Worm (Caenorhabditis elegans) whole organism, young adult: ENCODE data around the gene cwp-3.

Experiments used
- B0261.1 ChIP-seq: sonication (generic microtip); optimal IDR thresholded peaks from 2 replicates; lab custom pipeline; 2016; ENCODE audit warnings: mild to moderate bottlenecking, missing genetic modification characterization, moderate library complexity, missing compliant biosample characterization
- F10E7.11 ChIP-seq: sonication (generic microtip); optimal IDR thresholded peaks from 2 replicates; lab custom pipeline; 2017; ENCODE audit warnings: mild to moderate bottlenecking, missing genetic modification characterization, moderate library complexity, missing compliant biosample characterization
- F52B5.7 ChIP-seq: sonication (generic microtip); optimal IDR thresholded peaks from 2 replicates; lab custom pipeline; 2016; ENCODE audit warnings: mild to moderate bottlenecking, missing genetic modification characterization, missing compliant biosample characterization
- F57A8.1 ChIP-seq: fragments of 200-800 bp; sonication (Bioruptor generic); optimal IDR thresholded peaks from 2 replicates; lab custom pipeline; 2018; ENCODE audit warnings: mild to moderate bottlenecking, missing genetic modification characterization, moderate library complexity, missing compliant biosample characterization
- K12H6.12 ChIP-seq: fragments of 200-800 bp; sonication (Bioruptor generic); optimal IDR thresholded peaks from 2 replicates; lab custom pipeline; 2018; ENCODE audit warnings: mild to moderate bottlenecking, missing genetic modification characterization, missing compliant biosample characterization
- T26A5.8 ChIP-seq: sonication (generic microtip); optimal IDR thresholded peaks from 2 replicates; lab custom pipeline; 2016; ENCODE audit warnings: missing genetic modification characterization, missing compliant biosample characterization
- Y53F4B.3 ChIP-seq: fragments of 200-800 bp; sonication (Bioruptor generic); IDR thresholded peaks from 2 replicates; pipeline ENCODE4 v1.3.6; 2022; ENCODE audit warnings: missing genetic modification reagents, missing genetic modification characterization, missing compliant biosample characterization
- Y67H2A.10 ChIP-seq: fragments of 200-800 bp; sonication (Bioruptor generic); conservative IDR thresholded peaks from 2 replicates; pipeline ENCODE4 v1.3.6; 2022; ENCODE audit warnings: missing genetic modification reagents, missing genetic modification characterization, missing compliant biosample characterization
- ZK185.1 ChIP-seq: sonication (generic microtip); optimal IDR thresholded peaks from 2 replicates; lab custom pipeline; 2016; ENCODE audit warnings: mild to moderate bottlenecking, missing genetic modification characterization, missing compliant biosample characterization; ENCODE audit not compliant: poor library complexity, severe bottlenecking
- ama-1 ChIP-seq, 3 experiments: fragments of 150-350 bp in 1 of 3; sonication (generic microtip) in 2 of 3; optimal IDR thresholded peaks; 2 replicates each; lab custom pipeline; 2014 to 2018; ENCODE audit warnings: missing biosample characterization in 2 of 3, missing genetic modification characterization in 2 of 3, missing genetic modification reagents in 2 of 3
- athp-1 ChIP-seq: sonication (generic microtip); optimal IDR thresholded peaks from 2 replicates; lab custom pipeline; 2017; ENCODE audit warnings: mild to moderate bottlenecking, missing genetic modification characterization, missing compliant biosample characterization
- bed-1 ChIP-seq: fragments of 200-800 bp; sonication (Bioruptor generic); IDR thresholded peaks from 2 replicates; pipeline ENCODE4 v1.3.6; 2022; ENCODE audit warnings: missing genetic modification reagents, missing genetic modification characterization, missing compliant biosample characterization
- bed-2 ChIP-seq: fragments of 200-800 bp; sonication (Bioruptor generic); IDR thresholded peaks from 2 replicates; pipeline ENCODE4 v1.3.6; 2022; ENCODE audit warnings: missing genetic modification reagents, missing genetic modification characterization, missing compliant biosample characterization
- ccch-3 ChIP-seq: fragments of 200-800 bp; sonication (Bioruptor generic); optimal IDR thresholded peaks from 2 replicates; lab custom pipeline; 2018; ENCODE audit warnings: mild to moderate bottlenecking, missing genetic modification characterization, missing compliant biosample characterization
- cebp-1 ChIP-seq, 2 experiments: fragments of 200-800 bp in 1 of 2; sonication (Bioruptor generic) in 1 of 2; sonication (generic microtip) in 1 of 2; IDR thresholded peaks in 1 of 2; optimal IDR thresholded peaks in 1 of 2; 2 replicates each; pipeline versions ENCODE4 v1.3.6 to Lab custom; 2017 to 2022; ENCODE audit warnings: missing compliant biosample characterization in 2 of 2, missing genetic modification characterization in 2 of 2, mild to moderate bottlenecking in 1 of 2, missing genetic modification reagents in 1 of 2, moderate library complexity in 1 of 2
- ceh-27 ChIP-seq: fragments of 200-800 bp; sonication (Bioruptor generic); optimal IDR thresholded peaks from 2 replicates; lab custom pipeline; 2018; ENCODE audit warnings: mild to moderate bottlenecking, missing genetic modification characterization, moderate library complexity, missing compliant biosample characterization
- chd-7 ChIP-seq: sonication (generic microtip); optimal IDR thresholded peaks from 2 replicates; lab custom pipeline; 2016; ENCODE audit warnings: mild to moderate bottlenecking, missing genetic modification characterization, moderate library complexity, missing compliant biosample characterization
- efl-1 ChIP-seq: fragments of 150-350 bp; optimal IDR thresholded peaks from 2 replicates; lab custom pipeline; 2014; ENCODE audit warnings: missing biosample characterization, missing genetic modification reagents, missing genetic modification characterization
- egl-18 ChIP-seq: fragments of 200-800 bp; sonication (Bioruptor generic); IDR thresholded peaks from 2 replicates; pipeline ENCODE4 v1.3.6; 2022; ENCODE audit warnings: missing genetic modification reagents, missing genetic modification characterization, missing compliant biosample characterization
- egrh-3 ChIP-seq: fragments of 200-800 bp; sonication (Bioruptor generic); IDR thresholded peaks from 2 replicates; pipeline ENCODE4 v1.3.6; 2022; ENCODE audit warnings: missing genetic modification reagents, missing genetic modification characterization, missing compliant biosample characterization
- gei-17 ChIP-seq: fragments of 200-800 bp; sonication (Bioruptor generic); optimal IDR thresholded peaks from 2 replicates; lab custom pipeline; 2018; ENCODE audit warnings: mild to moderate bottlenecking, missing genetic modification characterization, missing compliant biosample characterization
- hrde-1 ChIP-seq: sonication (generic microtip); optimal IDR thresholded peaks from 2 replicates; lab custom pipeline; 2016; ENCODE audit warnings: missing genetic modification characterization, mild to moderate bottlenecking, missing compliant biosample characterization, moderate library complexity, missing genotype, missing genetic modification reagents, borderline replicate concordance
- hsf-1 ChIP-seq: fragments of 200-800 bp; sonication (Bioruptor generic); IDR thresholded peaks from 2 replicates; pipeline ENCODE4 v1.3.6; 2022; ENCODE audit warnings: missing genetic modification reagents, missing genetic modification characterization, missing compliant biosample characterization
- let-526 ChIP-seq: fragments of 200-800 bp; sonication (Bioruptor generic); IDR thresholded peaks from 2 replicates; pipeline ENCODE4 v1.3.6; 2022; ENCODE audit warnings: missing genetic modification reagents, missing genetic modification characterization, missing compliant biosample characterization
- lin-26 ChIP-seq: fragments of 200-800 bp; sonication (Bioruptor generic); IDR thresholded peaks from 2 replicates; pipeline ENCODE4 v1.3.6; 2022; ENCODE audit warnings: missing genetic modification reagents, missing genetic modification characterization, missing compliant biosample characterization
- lin-35 ChIP-seq, 3 experiments: fragments of 150-350 bp in 2 of 3; sonication (generic microtip) in 1 of 3; optimal IDR thresholded peaks; 2 replicates each; lab custom pipeline; 2014 to 2018; ENCODE audit warnings: missing biosample characterization in 3 of 3, missing genetic modification characterization in 3 of 3, missing genetic modification reagents in 3 of 3
- madf-6 ChIP-seq: fragments of 200-800 bp; sonication (Bioruptor generic); IDR thresholded peaks from 2 replicates; pipeline ENCODE4 v1.3.6; 2022; ENCODE audit warnings: missing genetic modification reagents, missing genetic modification characterization, missing compliant biosample characterization
- pbrm-1 ChIP-seq: fragments of 200-800 bp; sonication (Bioruptor generic); IDR thresholded peaks from 2 replicates; pipeline ENCODE4 v1.3.6; 2022; ENCODE audit warnings: missing genetic modification reagents, missing genetic modification characterization, missing compliant biosample characterization
- snpc-1.1 ChIP-seq: sonication (generic microtip); optimal IDR thresholded peaks from 2 replicates; lab custom pipeline; 2017; ENCODE audit warnings: missing genetic modification characterization, mild to moderate bottlenecking, missing compliant biosample characterization, antibody characterized with exemption, moderate library complexity, missing genotype, missing genetic modification reagents; ENCODE audit not compliant: insufficient read depth
- somi-1 ChIP-seq: fragments of 200-800 bp; sonication (Bioruptor generic); optimal IDR thresholded peaks from 2 replicates; lab custom pipeline; 2018; ENCODE audit warnings: mild to moderate bottlenecking, missing genetic modification characterization, missing compliant biosample characterization
- sptf-2 ChIP-seq: fragments of 200-800 bp; sonication (Bioruptor generic); optimal IDR thresholded peaks from 2 replicates; lab custom pipeline; 2018; ENCODE audit warnings: mild to moderate bottlenecking, missing genetic modification characterization, missing compliant biosample characterization
- tbx-9 ChIP-seq: sonication (generic microtip); optimal IDR thresholded peaks from 2 replicates; lab custom pipeline; 2016; ENCODE audit warnings: borderline replicate concordance, missing genetic modification characterization, inconsistent platforms, missing compliant biosample characterization
- ztf-18 ChIP-seq: sonication (generic microtip); optimal IDR thresholded peaks from 2 replicates; lab custom pipeline; 2016; ENCODE audit warnings: missing genotype, mild to moderate bottlenecking, missing genetic modification characterization, missing compliant biosample characterization
- ztf-25 ChIP-seq: fragments of 200-800 bp; sonication (Bioruptor generic); IDR thresholded peaks from 2 replicates; pipeline ENCODE4 v1.3.6; 2022; ENCODE audit warnings: missing genetic modification reagents, missing genetic modification characterization, missing compliant biosample characterization
- ztf-28 ChIP-seq: fragments of 200-800 bp; sonication (Bioruptor generic); IDR thresholded peaks from 2 replicates; pipeline ENCODE4 v1.3.6; 2022; ENCODE audit warnings: missing genetic modification reagents, missing genetic modification characterization, missing compliant biosample characterization
- ztf-6 ChIP-seq: fragments of 200-800 bp; sonication (Bioruptor generic); IDR thresholded peaks from 2 replicates; pipeline ENCODE4 v1.3.6; 2022; ENCODE audit warnings: missing genetic modification reagents, missing genetic modification characterization, missing compliant biosample characterization

Gene cwp-3

DNA sequence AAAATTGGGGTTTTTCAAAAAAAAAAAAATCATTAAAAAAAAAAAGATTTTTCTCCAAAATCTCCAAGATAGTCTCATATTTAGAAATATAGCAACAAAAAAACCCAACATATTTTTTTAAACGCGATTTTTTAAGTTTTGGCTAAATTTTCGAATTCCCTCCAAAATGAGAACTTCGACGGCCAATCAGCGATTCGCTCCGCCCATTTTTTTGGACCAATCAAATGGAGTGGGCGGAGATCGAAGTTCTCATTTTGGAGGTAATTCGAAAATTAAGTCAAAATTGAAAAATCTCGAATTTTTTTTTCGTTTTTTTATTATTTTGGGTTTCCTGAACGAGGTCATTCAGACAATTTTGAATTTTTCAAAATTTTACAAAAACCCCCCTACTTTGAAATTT lies 28.8 kb upstream of the cwp-3 start:
- TF ChIP-seq gei-17 (GFP tag; lab: Kevin White, UChicago) (no peak), bed-1 (GFP tag; lab: Robert Waterston, UW) (no peak), ccch-3 (GFP tag; lab: Kevin White, UChicago) (no peak), F57A8.1 (GFP tag; lab: Kevin White, UChicago) (no peak), chd-7 (tag; lab: Kevin White, UChicago) (no peak), egl-18 (no peak), F52B5.7 (no peak), Y53F4B.3 (GFP tag; lab: Robert Waterston, UW) (no peak), snpc-1.1 (tag; lab: Kevin White, UChicago) (no peak), tbx-9 (tag; lab: Kevin White, UChicago) (no peak), T26A5.8 (tag; lab: Kevin White, UChicago) (no peak), ceh-27 (GFP tag; lab: Kevin White, UChicago) (no peak), ztf-28 (GFP tag; lab: Robert Waterston, UW) (no peak), ztf-6 (GFP tag; lab: Robert Waterston, UW) (no peak)
- TF ChIP-seq, all 124 proteins: peak for 0

DNA sequence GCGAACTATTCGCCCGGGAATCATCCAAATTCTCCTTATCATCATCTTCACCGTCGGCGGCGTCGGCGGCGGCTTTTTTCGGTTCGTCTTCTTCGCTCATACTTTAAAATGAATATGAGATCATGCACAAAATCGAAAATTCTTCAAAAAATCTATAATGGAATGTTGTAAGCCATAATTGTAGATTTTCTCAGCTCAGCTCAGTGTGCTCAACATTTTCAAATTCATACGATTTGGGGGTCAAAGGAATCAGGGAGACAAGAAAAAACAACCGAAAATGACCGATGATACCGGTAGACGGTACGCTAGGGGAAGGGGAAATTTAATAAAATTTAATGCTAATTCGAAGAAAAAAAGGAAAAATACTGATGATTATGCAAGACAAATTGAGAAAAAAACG lies 24.1 kb upstream of the cwp-3 start, which contains the start of gene ccep-97:
ccep-97 (minus strand) TSS at position 101 of the 400 bp plus-strand sequence.
- no peak for TF ChIP-seq egrh-3 (GFP tag; lab: Robert Waterston, UW)
- peak; percentile 31; the same call in 1 of the 2 replicates for TF ChIP-seq madf-6 (GFP tag; lab: Robert Waterston, UW)
- TF ChIP-seq K12H6.12 (tag; lab: Kevin White, UChicago), result no peak

ce11 chrV:4820601-4821000 lies 22.0 kb upstream of the cwp-3 start:
- TF ChIP-seq lin-26, result no peak
- no peak for TF ChIP-seq bed-2 (GFP tag; lab: Robert Waterston, UW)
- TF ChIP-seq hsf-1 (GFP tag; lab: Robert Waterston, UW), result no peak
- TF ChIP-seq ama-1 (optimal IDR thresholded peaks at IDR 0.05; lab: Kevin White, UChicago), result no peak
- TF ChIP-seq ama-1 (GFP tag; optimal IDR thresholded peaks at IDR 0.05; lab: Kevin White, UChicago), result no peak
- TF ChIP-seq snpc-1.1 (tag; lab: Kevin White, UChicago), result no peak
- TF ChIP-seq efl-1 (GFP tag; lab: Kevin White, UChicago), result no peak
- no peak for TF ChIP-seq lin-35 (GFP tag; optimal IDR thresholded peaks at IDR 0.05; lab: Kevin White, UChicago)
- TF ChIP-seq F52B5.7, result no peak
- TF ChIP-seq hrde-1 (tag; lab: Kevin White, UChicago), result no peak
- TF ChIP-seq cebp-1 (GFP tag; IDR thresholded peaks at IDR 0.05; lab: Robert Waterston, UW), result peak; percentile 84
- peak; percentile 95 for TF ChIP-seq cebp-1 (tag; optimal IDR thresholded peaks at IDR 0.05; lab: Kevin White, UChicago)
- TF ChIP-seq pbrm-1 (GFP tag; lab: Robert Waterston, UW), result no peak
- TF ChIP-seq ccch-3 (GFP tag; lab: Kevin White, UChicago), result no peak
- peak; percentile 36 for TF ChIP-seq somi-1 (GFP tag; lab: Kevin White, UChicago)

DNA sequence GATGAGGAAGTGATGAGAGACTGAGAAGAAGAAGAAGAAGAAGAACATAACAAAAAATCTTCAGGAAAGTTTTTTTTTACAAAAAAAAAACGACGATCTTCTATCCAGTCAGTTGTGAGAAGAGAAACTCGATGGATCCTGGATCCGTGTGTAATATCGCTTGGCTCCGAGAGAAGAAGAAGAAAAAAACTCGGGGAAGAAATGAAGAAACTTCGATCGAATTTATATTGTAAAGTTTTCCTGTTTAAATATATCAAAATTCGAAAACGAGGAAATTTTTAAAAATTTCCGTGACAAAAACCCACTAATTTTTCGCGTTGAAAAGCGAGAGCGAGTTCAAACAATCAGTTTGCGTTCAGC lies 19.3 kb upstream of the cwp-3 start, which contains the start of gene adss-1:
adss-1 (minus strand) TSS at position 101 of the 360 bp plus-strand sequence.
- TF ChIP-seq let-526 (GFP tag; lab: Robert Waterston, UW), result no peak
- TF ChIP-seq gei-17 (GFP tag; lab: Kevin White, UChicago), result no peak
- no peak for TF ChIP-seq ZK185.1
- no peak for TF ChIP-seq ztf-18 (tag; lab: Kevin White, UChicago)
- no peak for TF ChIP-seq F10E7.11 (tag; lab: Kevin White, UChicago)
- TF ChIP-seq athp-1 (tag; lab: Kevin White, UChicago), result no peak
- TF ChIP-seq sptf-2 (GFP tag; lab: Kevin White, UChicago), result no peak
- TF ChIP-seq snpc-1.1 (tag; lab: Kevin White, UChicago), result no peak
- TF ChIP-seq Y67H2A.10 (GFP tag; lab: Robert Waterston, UW), result no peak
- TF ChIP-seq B0261.1, result no peak
- no peak for TF ChIP-seq ztf-25
- TF ChIP-seq, all 124 proteins: peak for 0
